Worm (Caenorhabditis elegans) whole organism, mixed stage, embryonic: Measurements from ENCODE around the gene R05H5.7.

Experiments used
- blmp-1 ChIP-seq: fragments of 150-350 bp; optimal IDR thresholded peaks from 2 replicates; lab custom pipeline; 2014; ENCODE audit warnings: missing biosample characterization, missing genetic modification characterization
- ceh-43 ChIP-seq: fragments of 200-800 bp; sonication (Bioruptor generic); optimal IDR thresholded peaks from 2 replicates; lab custom pipeline; 2018; ENCODE audit warnings: mild to moderate bottlenecking, missing genetic modification characterization, moderate library complexity, missing compliant biosample characterization
- ces-1 ChIP-seq: fragments of 150-350 bp; optimal IDR thresholded peaks from 2 replicates; lab custom pipeline; 2014; ENCODE audit warnings: missing biosample characterization, missing genetic modification reagents, missing genetic modification characterization
- lin-32 ChIP-seq: fragments of 200-800 bp; sonication (Bioruptor generic); optimal IDR thresholded peaks from 2 replicates; lab custom pipeline; 2018; ENCODE audit warnings: mild to moderate bottlenecking, missing genetic modification characterization, missing compliant biosample characterization
- lsy-2 ChIP-seq: fragments of 150-350 bp; optimal IDR thresholded peaks from 2 replicates; lab custom pipeline; 2014; ENCODE audit warnings: missing biosample characterization, missing genetic modification characterization
- mls-2 ChIP-seq: sonication (generic microtip); optimal IDR thresholded peaks from 2 replicates; lab custom pipeline; 2016; ENCODE audit warnings: mild to moderate bottlenecking, missing genetic modification characterization, moderate library complexity, missing compliant biosample characterization
- nhr-12 ChIP-seq: fragments of 150-350 bp; optimal IDR thresholded peaks from 2 replicates; lab custom pipeline; 2014; ENCODE audit warnings: missing biosample characterization, missing genetic modification characterization
- nhr-237 ChIP-seq: fragments of 150-350 bp; optimal IDR thresholded peaks from 2 replicates; lab custom pipeline; 2014; ENCODE audit warnings: missing biosample characterization, missing genetic modification characterization
- nhr-28 ChIP-seq: fragments of 150-350 bp; optimal IDR thresholded peaks from 2 replicates; lab custom pipeline; 2014; ENCODE audit warnings: missing biosample characterization, missing genetic modification characterization
- pha-4 ChIP-seq: fragments of 150-350 bp; optimal IDR thresholded peaks from 2 replicates; lab custom pipeline; 2018; ENCODE audit warnings: missing biosample characterization, missing genetic modification reagents, missing genetic modification characterization
- snpc-4 ChIP-seq: fragments of 150-350 bp; optimal IDR thresholded peaks from 2 replicates; lab custom pipeline; 2014; ENCODE audit warnings: missing biosample characterization, missing genetic modification characterization
- unc-62 ChIP-seq: fragments of 150-350 bp; optimal IDR thresholded peaks from 2 replicates; lab custom pipeline; 2014; ENCODE audit warnings: missing biosample characterization, missing genetic modification reagents, missing genetic modification characterization
- ztf-11 ChIP-seq: fragments of 150-350 bp; optimal IDR thresholded peaks from 2 replicates; lab custom pipeline; 2014; ENCODE audit warnings: missing biosample characterization, missing genetic modification characterization

DNA sequence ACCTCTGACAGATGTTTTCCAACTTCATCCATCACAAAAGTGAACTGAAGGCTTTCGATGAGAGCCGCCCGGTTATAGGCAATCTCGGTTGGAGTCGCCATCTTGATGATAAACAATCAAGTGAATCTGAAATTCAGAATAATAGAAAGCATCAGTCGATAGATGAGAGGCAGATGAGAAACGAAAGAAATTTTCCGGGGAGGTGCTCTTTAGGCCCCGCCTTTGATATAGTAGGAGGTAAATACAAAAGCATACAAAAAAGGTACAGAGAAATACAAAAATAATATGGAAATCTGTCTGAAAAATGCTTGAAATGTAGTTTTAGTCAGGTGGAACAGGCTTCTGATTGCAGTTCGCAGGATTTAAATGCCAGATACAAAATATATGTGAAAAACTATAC is 9.7 kb upstream of the R05H5.7 start, which contains the start of gene srd-1:
- TF ChIP-seq lsy-2 (tag; lab: Kevin White, UChicago) (no peak), ztf-11 (tag; lab: Kevin White, UChicago) (no peak), nhr-12 (no peak), mls-2 (tag; lab: Kevin White, UChicago) (no peak), unc-62 (GFP tag; lab: Kevin White, UChicago) (no peak), nhr-237 (tag; lab: Kevin White, UChicago) (no peak), nhr-28 (tag; lab: Kevin White, UChicago) (no peak), ces-1 (GFP tag; lab: Kevin White, UChicago) (no peak), pha-4 (tag; lab: Kevin White, UChicago) (no peak), lin-32 (no peak), blmp-1 (tag; lab: Kevin White, UChicago) (no peak), ceh-43 (no peak), snpc-4 (tag; lab: Kevin White, UChicago) (no peak)
